Fruit fly (Drosophila melanogaster): ENCODE data around the gene Pgant6.

dm6 chr3L:2828163-2828562 lies 46.1 kb downstream of the Pgant6 start:
- no peak for TF ChIP-seq cnc (optimal IDR thresholded peaks at IDR 0.05)
- TF ChIP-seq CG12768 (GFP tag; optimal IDR thresholded peaks at IDR 0.05) = no peak
